Worm (Caenorhabditis elegans): ENCODE measurements around the gene F26D11.12.

F26D11.12 gene

DNA sequence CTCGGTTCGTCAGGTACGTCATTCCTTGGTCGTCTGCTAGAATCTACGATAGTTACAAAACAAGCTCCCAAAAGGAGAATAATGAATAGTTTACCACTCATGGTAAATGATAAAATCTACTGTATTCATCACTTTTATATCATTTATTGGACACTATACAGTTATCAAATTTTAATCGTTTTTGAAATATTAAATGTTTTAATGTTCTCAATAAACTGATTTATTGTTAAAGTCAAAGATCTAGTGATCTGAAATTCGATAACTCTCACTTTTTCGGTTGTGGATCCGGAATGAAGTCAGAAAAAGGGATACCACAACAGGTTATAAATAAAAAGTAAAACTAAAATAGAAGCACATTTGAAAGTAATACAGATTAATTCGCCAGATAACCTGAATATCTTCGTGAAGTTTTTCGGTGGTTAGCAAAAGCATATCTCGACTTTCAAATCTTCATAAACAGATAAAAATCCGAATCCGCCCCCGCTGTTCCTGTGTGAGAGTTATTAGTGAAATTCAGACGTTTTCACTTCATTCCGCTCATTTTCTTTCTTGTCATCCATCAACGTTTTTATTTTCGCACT is 3.7 kb upstream of the F26D11.12 start, which contains the start of the genes clec-217 and F26D11.2:
Gene clec-217 (minus strand): TSS at position 101 of the 581 bp plus-strand sequence.
Gene F26D11.2 (plus strand): TSS at position 531 of the 581 bp plus-strand sequence.
- TF ChIP-seq ama-1 (optimal IDR thresholded peaks at IDR 0.05) (no peak), hmg-4 (GFP tag; optimal IDR thresholded peaks at IDR 0.05) (no peak), aly-1 (tag; optimal IDR thresholded peaks at IDR 0.05) (no peak), flt-1 (GFP tag; IDR thresholded peaks at IDR 0.05) (no peak), hnd-1 (tag; optimal IDR thresholded peaks at IDR 0.05) (no peak), pes-1 (GFP tag; IDR thresholded peaks at IDR 0.05) (no peak), F13C5.2 (tag; optimal IDR thresholded peaks at IDR 0.05) (no peak), sea-1 (GFP tag; conservative IDR thresholded peaks at IDR 0.05) (no peak), tbx-11 (GFP tag; IDR thresholded peaks at IDR 0.05) (no peak), B0310.2 (tag; optimal IDR thresholded peaks at IDR 0.05) (no peak), tbx-37 (GFP tag; conservative IDR thresholded peaks at IDR 0.05) (no peak), tra-4 (tag; optimal IDR thresholded peaks at IDR 0.05) (no peak), scrt-1 (GFP tag; IDR thresholded peaks at IDR 0.05) (no peak), hmbx-1 (tag; optimal IDR thresholded peaks at IDR 0.05) (no peak), ets-7 (tag; optimal IDR thresholded peaks at IDR 0.05) (no peak), ceh-13 (GFP tag; optimal IDR thresholded peaks at IDR 0.05) (no peak), ceh-36 (tag; optimal IDR thresholded peaks at IDR 0.05) (no peak)

- TF ChIP-seq sea-1 (GFP tag; conservative IDR thresholded peaks at IDR 0.05): no peak
Observed at ce11 chrV:7956218-7956617, 1.1 kb upstream of the F26D11.12 start, which contains the start of gene pals-34. TSS of gene pals-34 (minus strand) at chrV:7956497.

- TF ChIP-seq ama-1 (optimal IDR thresholded peaks at IDR 0.05) (no peak), tbx-37 (GFP tag; conservative IDR thresholded peaks at IDR 0.05) (no peak), scrt-1 (GFP tag; IDR thresholded peaks at IDR 0.05) (no peak), hmbx-1 (tag; optimal IDR thresholded peaks at IDR 0.05) (no peak), ceh-13 (GFP tag; optimal IDR thresholded peaks at IDR 0.05) (no peak), sea-1 (GFP tag; conservative IDR thresholded peaks at IDR 0.05) (no peak), aly-1 (tag; optimal IDR thresholded peaks at IDR 0.05) (no peak), ets-7 (tag; optimal IDR thresholded peaks at IDR 0.05) (no peak), tbx-11 (GFP tag; IDR thresholded peaks at IDR 0.05) (no peak), hnd-1 (tag; optimal IDR thresholded peaks at IDR 0.05) (no peak), B0310.2 (tag; optimal IDR thresholded peaks at IDR 0.05) (no peak), flt-1 (GFP tag; IDR thresholded peaks at IDR 0.05) (no peak)
Observed at ce11 chrV:7954552-7954951, 560 bp downstream of the F26D11.12 start, which contains the start of gene F26D11.13. TSS of gene F26D11.13 (minus strand) at chrV:7954652.

- TF ChIP-seq flt-1 (GFP tag; IDR thresholded peaks at IDR 0.05): no peak
- no peak for TF ChIP-seq tra-4 (tag; optimal IDR thresholded peaks at IDR 0.05)
- no peak for TF ChIP-seq ama-1 (optimal IDR thresholded peaks at IDR 0.05)
- TF ChIP-seq hmbx-1 (tag; optimal IDR thresholded peaks at IDR 0.05): no peak
- TF ChIP-seq ceh-36 (tag; optimal IDR thresholded peaks at IDR 0.05): no peak
- TF ChIP-seq hmg-4 (GFP tag; optimal IDR thresholded peaks at IDR 0.05): no peak
- TF ChIP-seq hnd-1 (tag; optimal IDR thresholded peaks at IDR 0.05): no peak
- TF ChIP-seq ceh-13 (GFP tag; optimal IDR thresholded peaks at IDR 0.05): no peak
- TF ChIP-seq aly-1 (tag; optimal IDR thresholded peaks at IDR 0.05): no peak
- TF ChIP-seq F13C5.2 (tag; optimal IDR thresholded peaks at IDR 0.05): no peak
- TF ChIP-seq B0310.2 (tag; optimal IDR thresholded peaks at IDR 0.05): no peak
- TF ChIP-seq tbx-37 (GFP tag; conservative IDR thresholded peaks at IDR 0.05): no peak
- TF ChIP-seq tbx-11 (GFP tag; IDR thresholded peaks at IDR 0.05): no peak
- TF ChIP-seq ets-7 (tag; optimal IDR thresholded peaks at IDR 0.05): no peak
- TF ChIP-seq sea-1 (GFP tag; conservative IDR thresholded peaks at IDR 0.05): no peak
Observed at ce11 chrV:7952855-7953254, 2.3 kb downstream of the F26D11.12 start, which contains the start of gene clec-216. TSS of gene clec-216 (minus strand) at chrV:7952955.

ce11 chrV:7946229-7946628 is 8.9 kb downstream of the F26D11.12 start:
- TF ChIP-seq tbx-11 (GFP tag; IDR thresholded peaks at IDR 0.05) (no peak), ama-1 (optimal IDR thresholded peaks at IDR 0.05) (no peak), ets-7 (tag; optimal IDR thresholded peaks at IDR 0.05) (no peak), hmbx-1 (tag; optimal IDR thresholded peaks at IDR 0.05) (no peak), ceh-36 (tag; optimal IDR thresholded peaks at IDR 0.05) (no peak), flt-1 (GFP tag; IDR thresholded peaks at IDR 0.05) (no peak), hnd-1 (tag; optimal IDR thresholded peaks at IDR 0.05) (no peak), B0310.2 (tag; optimal IDR thresholded peaks at IDR 0.05) (no peak), aly-1 (tag; optimal IDR thresholded peaks at IDR 0.05) (no peak), tbx-37 (GFP tag; conservative IDR thresholded peaks at IDR 0.05) (no peak), pes-1 (GFP tag; IDR thresholded peaks at IDR 0.05) (no peak), ceh-13 (GFP tag; optimal IDR thresholded peaks at IDR 0.05) (no peak), tra-4 (tag; optimal IDR thresholded peaks at IDR 0.05) (no peak), sea-1 (GFP tag; conservative IDR thresholded peaks at IDR 0.05) (no peak), hmg-4 (GFP tag; optimal IDR thresholded peaks at IDR 0.05) (no peak), F13C5.2 (tag; optimal IDR thresholded peaks at IDR 0.05) (no peak)

- TF ChIP-seq hnd-1 (tag; optimal IDR thresholded peaks at IDR 0.05) (no peak), ceh-13 (GFP tag; optimal IDR thresholded peaks at IDR 0.05) (no peak), tbx-37 (GFP tag; conservative IDR thresholded peaks at IDR 0.05) (no peak), F13C5.2 (tag; optimal IDR thresholded peaks at IDR 0.05) (no peak), hmg-4 (GFP tag; optimal IDR thresholded peaks at IDR 0.05) (no peak), hmbx-1 (tag; optimal IDR thresholded peaks at IDR 0.05) (no peak), ama-1 (optimal IDR thresholded peaks at IDR 0.05) (no peak), scrt-1 (GFP tag; IDR thresholded peaks at IDR 0.05) (no peak)
Observed at ce11 chrV:7943568-7943967, 11.5 kb downstream of the F26D11.12 start, which contains the start of gene Y97E10B.1. TSS of gene Y97E10B.1 (plus strand) at chrV:7943868.

- TF ChIP-seq ceh-36 (tag; optimal IDR thresholded peaks at IDR 0.05): no peak
- TF ChIP-seq F13C5.2 (tag; optimal IDR thresholded peaks at IDR 0.05): no peak
- no peak for TF ChIP-seq hmbx-1 (tag; optimal IDR thresholded peaks at IDR 0.05)
- TF ChIP-seq scrt-1 (GFP tag; IDR thresholded peaks at IDR 0.05): no peak
- TF ChIP-seq hnd-1 (tag; optimal IDR thresholded peaks at IDR 0.05): no peak
- TF ChIP-seq ets-7 (tag; optimal IDR thresholded peaks at IDR 0.05): no peak
- TF ChIP-seq hmg-4 (GFP tag; optimal IDR thresholded peaks at IDR 0.05): no peak
- no peak for TF ChIP-seq B0310.2 (tag; optimal IDR thresholded peaks at IDR 0.05)
- TF ChIP-seq sea-1 (GFP tag; conservative IDR thresholded peaks at IDR 0.05): no peak
Observed at ce11 chrV:7940299-7940698, 14.8 kb downstream of the F26D11.12 start, which contains the start of gene srt-53. TSS of gene srt-53 (minus strand) at chrV:7940399.

Measured in whole organism, early embryonic.